Fruit fly (Drosophila melanogaster) whole organism, embryonic: ENCODE results near the gene lectin-33A.

ENCODE experiments used
- BEAF-32 ChIP-seq: fragments of 200-800 bp; sonication (Bioruptor generic); optimal IDR thresholded peaks from 3 replicates; lab custom pipeline; 2017; ENCODE audit warnings: missing biosample characterization, missing genetic modification characterization, mild to moderate bottlenecking, moderate library complexity, missing genetic modification reagents
- Blimp-1 ChIP-seq: fragments of 200-800 bp; sonication (Bioruptor generic); optimal IDR thresholded peaks from 3 replicates; lab custom pipeline; 2018; ENCODE audit warnings: missing biosample characterization, missing genetic modification characterization, mild to moderate bottlenecking, moderate library complexity, missing genetic modification reagents
- CG10321 ChIP-seq: fragments of 200-800 bp; sonication (Bioruptor generic); IDR thresholded peaks from 2 replicates; pipeline ENCODE4 v1.3.6; 2022; ENCODE audit warnings: missing biosample characterization, missing genetic modification characterization
- CG11560 ChIP-seq: fragments of 200-800 bp; sonication (Bioruptor generic); IDR thresholded peaks from 3 replicates; pipeline ENCODE4 v1.3.6; 2022; ENCODE audit warnings: missing biosample characterization, missing genetic modification characterization
- CG11695 ChIP-seq: fragments of 200-800 bp; sonication (Bioruptor generic); IDR thresholded peaks from 3 replicates; pipeline ENCODE4 v1.3.6; 2022; ENCODE audit warnings: missing biosample characterization, missing genetic modification characterization
- CG12942 ChIP-seq: fragments of 200-800 bp; sonication (Bioruptor generic); optimal IDR thresholded peaks from 3 replicates; lab custom pipeline; 2016; ENCODE audit warnings: missing biosample characterization, missing genetic modification characterization
- CG13123 ChIP-seq: fragments of 200-800 bp; sonication (Bioruptor generic); optimal IDR thresholded peaks from 2 replicates; lab custom pipeline; 2016; ENCODE audit warnings: missing biosample characterization, missing genetic modification characterization
- CG13287 ChIP-seq: fragments of 200-800 bp; sonication (Bioruptor generic); IDR thresholded peaks from 2 replicates; pipeline ENCODE4 v1.3.6; 2022; ENCODE audit warnings: missing biosample characterization, missing genetic modification characterization; ENCODE audit not compliant: partially characterized antibody
- CG13424 ChIP-seq: fragments of 200-800 bp; sonication (Bioruptor generic); optimal IDR thresholded peaks from 2 replicates; lab custom pipeline; 2019; ENCODE audit warnings: missing biosample characterization, mild to moderate bottlenecking, missing genetic modification characterization, moderate library complexity
- CG15269 ChIP-seq: fragments of 200-800 bp; sonication (Bioruptor generic); optimal IDR thresholded peaks from 2 replicates; lab custom pipeline; 2018; ENCODE audit warnings: missing biosample characterization, mild to moderate bottlenecking, missing genetic modification characterization, moderate library complexity
- CG18262 ChIP-seq: fragments of 200-800 bp; optimal IDR thresholded peaks from 3 replicates; lab custom pipeline; 2019; ENCODE audit warnings: missing biosample characterization, mild to moderate bottlenecking, missing genetic modification characterization, moderate library complexity
- CG3065 ChIP-seq: fragments of 200-800 bp; sonication (Bioruptor generic); optimal IDR thresholded peaks from 2 replicates; lab custom pipeline; 2016; ENCODE audit warnings: missing biosample characterization, missing genetic modification characterization
- CG31365 ChIP-seq: fragments of 200-800 bp; sonication (Bioruptor generic); optimal IDR thresholded peaks from 2 replicates; lab custom pipeline; 2018; ENCODE audit warnings: missing biosample characterization, mild to moderate bottlenecking, missing genetic modification characterization
- CG31388 ChIP-seq: fragments of 200-800 bp; sonication (Bioruptor generic); optimal IDR thresholded peaks from 2 replicates; lab custom pipeline; 2016; ENCODE audit warnings: missing biosample characterization, missing genetic modification characterization
- CG32532 ChIP-seq: fragments of 200-800 bp; sonication (Bioruptor generic); IDR thresholded peaks from 2 replicates; pipeline ENCODE4 v1.3.6; 2022; ENCODE audit warnings: missing biosample characterization, missing genetic modification characterization
- CG3281 ChIP-seq: fragments of 200-800 bp; sonication (Bioruptor generic); optimal IDR thresholded peaks from 3 replicates; lab custom pipeline; 2017; ENCODE audit warnings: missing biosample characterization, mild to moderate bottlenecking, missing genetic modification characterization
- CG7839 ChIP-seq: fragments of 200-800 bp; sonication (Bioruptor generic); optimal IDR thresholded peaks from 3 replicates; lab custom pipeline; 2018; ENCODE audit warnings: missing biosample characterization, mild to moderate bottlenecking, missing genetic modification characterization, moderate library complexity
- CG8281 ChIP-seq: fragments of 200-800 bp; sonication (Bioruptor generic); optimal IDR thresholded peaks from 2 replicates; lab custom pipeline; 2018; ENCODE audit warnings: missing biosample characterization, mild to moderate bottlenecking, missing genetic modification characterization, moderate library complexity
- Camta ChIP-seq: fragments of 200-800 bp; sonication (Bioruptor generic); optimal IDR thresholded peaks from 2 replicates; lab custom pipeline; 2016; ENCODE audit warnings: missing biosample characterization, missing genetic modification characterization
- E2f2 ChIP-seq: fragments of 200-800 bp; sonication (Bioruptor generic); IDR thresholded peaks from 2 replicates; pipeline ENCODE4 v1.3.6; 2022; ENCODE audit warnings: missing biosample characterization, missing genetic modification characterization
- HLH4C ChIP-seq: fragments of 200-800 bp; sonication (Bioruptor generic); IDR thresholded peaks from 3 replicates; pipeline ENCODE4 v1.3.6; 2022; ENCODE audit warnings: missing biosample characterization, missing genetic modification characterization; ENCODE audit not compliant: partially characterized antibody
- HLH54F ChIP-seq: fragments of 200-800 bp; sonication (Bioruptor generic); optimal IDR thresholded peaks from 3 replicates; lab custom pipeline; 2016; ENCODE audit warnings: missing biosample characterization, missing genetic modification characterization
- Hey ChIP-seq: fragments of 200-800 bp; sonication (Bioruptor generic); optimal IDR thresholded peaks from 3 replicates; lab custom pipeline; 2018; ENCODE audit warnings: missing biosample characterization, mild to moderate bottlenecking, missing genetic modification characterization
- Hmr ChIP-seq: fragments of 200-800 bp; sonication (Bioruptor generic); optimal IDR thresholded peaks from 3 replicates; lab custom pipeline; 2017; ENCODE audit warnings: mild to moderate bottlenecking, missing biosample characterization, missing genetic modification reagents, missing genetic modification characterization
- Neu2 ChIP-seq: fragments of 200-800 bp; sonication (Bioruptor generic); optimal IDR thresholded peaks from 3 replicates; lab custom pipeline; 2016; ENCODE audit warnings: missing biosample characterization, missing genetic modification characterization, borderline replicate concordance
- Rx ChIP-seq: fragments of 200-800 bp; sonication (Bioruptor generic); IDR thresholded peaks from 2 replicates; pipeline ENCODE4 v1.3.6; 2022; ENCODE audit warnings: missing biosample characterization, missing genetic modification characterization
- Side ChIP-seq: fragments of 200-800 bp; sonication (Bioruptor generic); optimal IDR thresholded peaks from 2 replicates; lab custom pipeline; 2016; ENCODE audit warnings: missing biosample characterization, missing genetic modification characterization
- Spps ChIP-seq: fragments of 200-800 bp; sonication (Bioruptor generic); optimal IDR thresholded peaks from 2 replicates; lab custom pipeline; 2018; ENCODE audit warnings: missing biosample characterization, mild to moderate bottlenecking, missing genetic modification characterization
- TFAM ChIP-seq: fragments of 200-800 bp; sonication (Bioruptor generic); optimal IDR thresholded peaks from 2 replicates; lab custom pipeline; 2017; ENCODE audit warnings: missing biosample characterization, missing genetic modification characterization, inconsistent platforms
- Taf1 ChIP-seq: fragments of 200-800 bp; sonication (Bioruptor generic); IDR thresholded peaks from 2 replicates; pipeline ENCODE4 v1.3.6; 2022; ENCODE audit warnings: missing biosample characterization, missing genetic modification characterization
- aop ChIP-seq: fragments of 200-800 bp; sonication (Bioruptor generic); IDR thresholded peaks from 2 replicates; pipeline ENCODE4 v1.3.6; 2022; ENCODE audit warnings: missing biosample characterization, missing genetic modification characterization
- btn ChIP-seq: fragments of 200-800 bp; sonication (Bioruptor generic); optimal IDR thresholded peaks from 2 replicates; lab custom pipeline; 2016; ENCODE audit warnings: missing biosample characterization, missing genetic modification characterization
- cas ChIP-seq: fragments of 200-800 bp; sonication (Bioruptor generic); IDR thresholded peaks from 2 replicates; pipeline ENCODE4 v1.3.6; 2022; ENCODE audit warnings: missing biosample characterization, missing genetic modification characterization
- cato ChIP-seq: fragments of 200-800 bp; sonication (Bioruptor generic); optimal IDR thresholded peaks from 2 replicates; lab custom pipeline; 2016; ENCODE audit warnings: missing biosample characterization, missing genetic modification characterization, borderline replicate concordance
- chm ChIP-seq: fragments of 200-800 bp; sonication (Bioruptor generic); IDR thresholded peaks from 2 replicates; pipeline ENCODE4 v1.3.6; 2022; ENCODE audit warnings: missing biosample characterization, missing genetic modification characterization
- da ChIP-seq: fragments of 200-800 bp; sonication (Bioruptor generic); optimal IDR thresholded peaks from 2 replicates; lab custom pipeline; 2016; ENCODE audit warnings: missing biosample characterization, missing genetic modification characterization
- dimm ChIP-seq: fragments of 200-800 bp; sonication (Bioruptor generic); IDR thresholded peaks from 2 replicates; pipeline ENCODE4 v1.3.6; 2022; ENCODE audit warnings: missing biosample characterization, missing genetic modification characterization
- dpn ChIP-seq, 2 experiments: fragments of 200-800 bp; sonication (Bioruptor generic); optimal IDR thresholded peaks; 3 replicates each; lab custom pipeline; 2016; ENCODE audit warnings: missing biosample characterization in 2 of 2, missing genetic modification characterization in 2 of 2
- fd64A ChIP-seq: fragments of 200-800 bp; sonication (Bioruptor generic); optimal IDR thresholded peaks from 3 replicates; lab custom pipeline; 2018; ENCODE audit warnings: missing biosample characterization, mild to moderate bottlenecking, missing genetic modification characterization
- gcm ChIP-seq: fragments of 200-800 bp; sonication (Bioruptor generic); optimal IDR thresholded peaks from 2 replicates; lab custom pipeline; 2019; ENCODE audit warnings: missing biosample characterization, mild to moderate bottlenecking, missing genetic modification characterization, moderate library complexity
- gro ChIP-seq: fragments of 200-800 bp; sonication (Bioruptor generic); optimal IDR thresholded peaks from 2 replicates; lab custom pipeline; 2016; ENCODE audit warnings: missing biosample characterization, missing genetic modification characterization
- gsb-n ChIP-seq: fragments of 200-800 bp; sonication (Bioruptor generic); optimal IDR thresholded peaks from 3 replicates; lab custom pipeline; 2018; ENCODE audit warnings: missing biosample characterization, mild to moderate bottlenecking, missing genetic modification characterization
- klu ChIP-seq: fragments of 200-800 bp; sonication (Bioruptor generic); IDR thresholded peaks from 2 replicates; pipeline ENCODE4 v1.3.6; 2022; ENCODE audit warnings: missing biosample characterization, missing genetic modification characterization
- lilli ChIP-seq: fragments of 200-800 bp; sonication (Bioruptor generic); optimal IDR thresholded peaks from 3 replicates; lab custom pipeline; 2016; ENCODE audit warnings: missing biosample characterization, missing genetic modification characterization
- maf-S ChIP-seq: fragments of 200-800 bp; sonication (Bioruptor generic); optimal IDR thresholded peaks from 2 replicates; lab custom pipeline; 2016; ENCODE audit warnings: missing biosample characterization, missing genetic modification characterization
- nmo ChIP-seq: fragments of 200-800 bp; sonication (Bioruptor generic); optimal IDR thresholded peaks from 2 replicates; lab custom pipeline; 2018; ENCODE audit warnings: missing biosample characterization, mild to moderate bottlenecking, missing genetic modification characterization, moderate library complexity
- pb ChIP-seq: fragments of 200-800 bp; sonication (Bioruptor generic); optimal IDR thresholded peaks from 3 replicates; lab custom pipeline; 2016; ENCODE audit warnings: missing biosample characterization, missing genetic modification characterization
- ranshi ChIP-seq: fragments of 200-800 bp; sonication (Bioruptor generic); IDR thresholded peaks from 2 replicates; pipeline ENCODE4 v1.3.6; 2022; ENCODE audit warnings: missing biosample characterization, missing genetic modification characterization
- ro ChIP-seq: fragments of 200-800 bp; sonication (Bioruptor generic); IDR thresholded peaks from 2 replicates; pipeline ENCODE4 v1.3.6; 2022; ENCODE audit warnings: missing biosample characterization, missing genetic modification characterization
- run ChIP-seq: fragments of 200-800 bp; sonication (Bioruptor generic); optimal IDR thresholded peaks from 3 replicates; lab custom pipeline; 2018; ENCODE audit warnings: missing biosample characterization, mild to moderate bottlenecking, missing genetic modification characterization
- sqz ChIP-seq: fragments of 200-800 bp; sonication (Bioruptor generic); optimal IDR thresholded peaks from 3 replicates; lab custom pipeline; 2018; ENCODE audit warnings: missing biosample characterization, mild to moderate bottlenecking, missing genetic modification characterization
- stc ChIP-seq: fragments of 200-800 bp; sonication (Bioruptor generic); IDR thresholded peaks from 2 replicates; pipeline ENCODE4 v1.3.6; 2022; ENCODE audit warnings: missing biosample characterization, missing genetic modification characterization

The lectin-33A gene

dm6 chr2L:10986138-10986537, 15.7 kb upstream of the lectin-33A start (continued):
- no peak for TF ChIP-seq BEAF-32 (GFP tag; lab: Kevin White, UChicago)
- TF ChIP-seq Side (GFP tag; lab: Kevin White, UChicago) = no peak
- no peak for TF ChIP-seq CG31388 (GFP tag; lab: Kevin White, UChicago)
- TF ChIP-seq chm (GFP tag; lab: Robert Waterston, UW) = 0 out of 2 replicates have a peak, but pooled peaks have one; percentile 9
- no peak for TF ChIP-seq CG15269
- peak; percentile 11 for TF ChIP-seq CG13424 (tag; lab: Kevin White, UChicago)
- TF ChIP-seq CG7839 = no peak
- TF ChIP-seq Neu2 = no peak
- TF ChIP-seq Spps = peak; percentile 38
- no peak for TF ChIP-seq pb (GFP tag; lab: Kevin White, UChicago)
- no peak for TF ChIP-seq CG3065 (GFP tag; lab: Kevin White, UChicago)
- TF ChIP-seq dimm (GFP tag; lab: Robert Waterston, UW) = peak; percentile 17; the same call in 1 of the 2 replicates
- TF ChIP-seq CG13123 (GFP tag; lab: Kevin White, UChicago) = no peak
- TF ChIP-seq HLH54F (GFP tag; lab: Kevin White, UChicago) = no peak
- TF ChIP-seq cas (GFP tag; lab: Robert Waterston, UW) = no peak
- peak; percentile 7 for TF ChIP-seq CG8281 (tag; lab: Kevin White, UChicago)
- no peak for TF ChIP-seq CG3281
- TF ChIP-seq ro (GFP tag; lab: Robert Waterston, UW) = no peak
- TF ChIP-seq Hmr (GFP tag; lab: Kevin White, UChicago) = no peak
- TF ChIP-seq run (tag; lab: Kevin White, UChicago) = no peak
- TF ChIP-seq E2f2 (GFP tag; lab: Robert Waterston, UW) = no peak
- peak; percentile 76 for TF ChIP-seq sqz (GFP tag; lab: Kevin White, UChicago)
- no peak for TF ChIP-seq CG12942 (GFP tag; lab: Kevin White, UChicago)
- no peak for TF ChIP-seq ranshi (GFP tag; lab: Robert Waterston, UW)
- no peak for TF ChIP-seq gro (GFP tag; lab: Kevin White, UChicago)
- no peak for TF ChIP-seq CG31365 (tag; lab: Kevin White, UChicago)
- no peak for TF ChIP-seq da
- TF ChIP-seq CG11695 (GFP tag; lab: Robert Waterston, UW) = peak; percentile 58; the same call in 1 of the 3 replicates
- no peak for TF ChIP-seq cato (GFP tag; lab: Kevin White, UChicago)
- no peak for TF ChIP-seq maf-S (GFP tag; lab: Kevin White, UChicago)
- no peak for TF ChIP-seq Taf1 (GFP tag; lab: Robert Waterston, UW)
- no peak for TF ChIP-seq CG11560 (tag; lab: Robert Waterston, UW)
- TF ChIP-seq Blimp-1 (GFP tag; lab: Kevin White, UChicago) = no peak
- TF ChIP-seq fd64A (GFP tag; lab: Kevin White, UChicago) = no peak
- TF ChIP-seq stc (GFP tag; lab: Robert Waterston, UW) = peak; percentile 65; the same call in 1 of the 2 replicates
- TF ChIP-seq CG18262 (tag; lab: Kevin White, UChicago) = peak; percentile 69
- peak; percentile 72 for TF ChIP-seq CG32532 (GFP tag; lab: Robert Waterston, UW)
- peak; percentile 48 for TF ChIP-seq nmo (GFP tag; lab: Kevin White, UChicago)
- no peak for TF ChIP-seq HLH4C
- no peak for TF ChIP-seq gcm (GFP tag; lab: Kevin White, UChicago)
- no peak for TF ChIP-seq dpn (GFP tag; optimal IDR thresholded peaks at IDR 0.05; lab: Kevin White, UChicago)
- TF ChIP-seq Hey (tag; lab: Kevin White, UChicago) = no peak
- no peak for TF ChIP-seq aop (GFP tag; lab: Robert Waterston, UW)
- TF ChIP-seq klu (GFP tag; lab: Robert Waterston, UW) = no peak
- no peak for TF ChIP-seq TFAM (GFP tag; lab: Kevin White, UChicago)
- TF ChIP-seq Camta = no peak
- TF ChIP-seq CG13287 (GFP tag; lab: Robert Waterston, UW) = no peak; the same call in 1 of the 2 replicates
- no peak for TF ChIP-seq Rx (GFP tag; lab: Robert Waterston, UW)
- TF ChIP-seq CG10321 (GFP tag; lab: Robert Waterston, UW) = peak; percentile 72
- TF ChIP-seq gsb-n (tag; lab: Kevin White, UChicago) = no peak
- TF ChIP-seq btn (GFP tag; lab: Kevin White, UChicago) = no peak
- TF ChIP-seq lilli (GFP tag; lab: Kevin White, UChicago) = peak; percentile 1
